Worm (Caenorhabditis elegans) whole organism, L4 larva: ENCODE measurements around the gene str-85.

Source experiments
- R02D3.7 ChIP-seq: fragments of 150-350 bp; sonication (generic microtip); optimal IDR thresholded peaks from 3 replicates; lab custom pipeline; 2014; ENCODE audit warnings: missing biosample characterization, missing genetic modification characterization
- Y48G9A.11 ChIP-seq: fragments of 200-800 bp; sonication (Bioruptor generic); IDR thresholded peaks from 2 replicates; pipeline ENCODE4 v1.3.6; 2022; ENCODE audit warnings: missing genetic modification reagents, missing genetic modification characterization, missing compliant biosample characterization
- ZK337.2 ChIP-seq: fragments of 200-800 bp; sonication (Bioruptor generic); IDR thresholded peaks from 2 replicates; pipeline ENCODE4 v1.3.6; 2022; ENCODE audit warnings: missing genetic modification reagents, missing genetic modification characterization, missing compliant biosample characterization
- ZK546.5 ChIP-seq, 2 experiments: sonication (generic microtip); optimal IDR thresholded peaks; 2 replicates each; lab custom pipeline; 2017; ENCODE audit warnings: missing biosample characterization in 2 of 2, missing genetic modification characterization in 2 of 2
- aha-1 ChIP-seq: fragments of 150-350 bp; peaks from one replicate; lab custom pipeline; 2014; ENCODE audit warnings: missing biosample characterization, missing genetic modification characterization
- aly-2 ChIP-seq: sonication (generic microtip); optimal IDR thresholded peaks from 2 replicates; lab custom pipeline; 2018; ENCODE audit warnings: missing biosample characterization, missing genetic modification characterization
- ceh-28 ChIP-seq: fragments of 150-350 bp; optimal IDR thresholded peaks from 2 replicates; lab custom pipeline; 2014; ENCODE audit warnings: missing biosample characterization, missing genetic modification reagents, missing genetic modification characterization
- ceh-82 ChIP-seq: sonication (generic microtip); optimal IDR thresholded peaks from 2 replicates; lab custom pipeline; 2017; ENCODE audit warnings: missing biosample characterization, missing genetic modification characterization
- daf-16 ChIP-seq, 3 experiments: sonication (generic microtip); optimal IDR thresholded peaks; 2 replicates each; lab custom pipeline; 2016 to 2017; ENCODE audit warnings: missing genetic modification characterization in 3 of 3, missing genetic modification reagents in 3 of 3, mild to moderate bottlenecking in 2 of 3, missing compliant biosample characterization in 2 of 3, missing biosample characterization in 1 of 3, moderate library complexity in 1 of 3
- daf-19 ChIP-seq: fragments of 200-800 bp; sonication (Bioruptor generic); conservative IDR thresholded peaks from 2 replicates; pipeline ENCODE4 v1.3.6; 2022; ENCODE audit warnings: missing genetic modification characterization, missing compliant biosample characterization
- dmd-6 ChIP-seq: fragments of 200-800 bp; sonication (Bioruptor generic); IDR thresholded peaks from 2 replicates; pipeline ENCODE4 v1.3.6; 2022; ENCODE audit warnings: missing genetic modification reagents, missing genetic modification characterization, missing compliant biosample characterization
- egl-27 ChIP-seq: sonication (generic microtip); optimal IDR thresholded peaks from 3 replicates; lab custom pipeline; 2017; ENCODE audit warnings: missing biosample characterization, missing genetic modification reagents, missing genetic modification characterization
- gei-8 ChIP-seq: fragments of 200-800 bp; sonication (Bioruptor generic); optimal IDR thresholded peaks from 2 replicates; lab custom pipeline; 2018; ENCODE audit warnings: mild to moderate bottlenecking, missing genetic modification characterization, missing compliant biosample characterization
- hlh-11 ChIP-seq: fragments of 200-800 bp; sonication (Bioruptor generic); optimal IDR thresholded peaks from 2 replicates; lab custom pipeline; 2018; ENCODE audit warnings: mild to moderate bottlenecking, missing genetic modification characterization, missing compliant biosample characterization
- hlh-30 ChIP-seq: sonication (generic microtip); optimal IDR thresholded peaks from 2 replicates; lab custom pipeline; 2017; ENCODE audit warnings: antibody characterized with exemption, mild to moderate bottlenecking, missing genetic modification characterization, missing compliant biosample characterization; ENCODE audit not compliant: insufficient read depth
- lin-1 ChIP-seq: fragments of 200-800 bp; sonication (Bioruptor generic); IDR thresholded peaks from 2 replicates; pipeline ENCODE4 v1.3.6; 2022; ENCODE audit warnings: missing genetic modification reagents, missing genetic modification characterization, missing compliant biosample characterization
- lin-15B ChIP-seq: fragments of 150-350 bp; sonication (generic microtip); optimal IDR thresholded peaks from 3 replicates; lab custom pipeline; 2014; ENCODE audit warnings: missing biosample characterization, missing genetic modification characterization
- lin-39 ChIP-seq: fragments of 150-350 bp; optimal IDR thresholded peaks from 2 replicates; lab custom pipeline; 2014; ENCODE audit warnings: missing biosample characterization, missing genetic modification reagents, missing genetic modification characterization
- lsy-2 ChIP-seq, 2 experiments: fragments of 150-350 bp in 1 of 2; sonication (generic microtip) in 1 of 2; optimal IDR thresholded peaks; 2 replicates each; lab custom pipeline; 2014 to 2017; ENCODE audit warnings: missing biosample characterization in 2 of 2, missing genetic modification characterization in 2 of 2
- mxl-2 ChIP-seq: fragments of 200-800 bp; sonication (Bioruptor generic); conservative IDR thresholded peaks from 2 replicates; pipeline ENCODE4 v1.3.6; 2022; ENCODE audit warnings: missing genetic modification reagents, missing genetic modification characterization, missing compliant biosample characterization
- mxl-3 ChIP-seq: fragments of 200-800 bp; sonication (Bioruptor generic); optimal IDR thresholded peaks from 2 replicates; lab custom pipeline; 2018; ENCODE audit warnings: mild to moderate bottlenecking, missing genetic modification characterization, missing compliant biosample characterization
- nhr-10 ChIP-seq: fragments of 150-350 bp; optimal IDR thresholded peaks from 2 replicates; lab custom pipeline; 2014; ENCODE audit warnings: missing biosample characterization, missing genetic modification characterization
- nhr-237 ChIP-seq: sonication (generic microtip); optimal IDR thresholded peaks from 2 replicates; lab custom pipeline; 2017; ENCODE audit warnings: missing biosample characterization, missing genetic modification characterization
- nhr-28 ChIP-seq: fragments of 150-350 bp; optimal IDR thresholded peaks from 2 replicates; lab custom pipeline; 2014; ENCODE audit warnings: missing biosample characterization, missing genetic modification characterization
- nhr-41 ChIP-seq: fragments of 200-800 bp; sonication (Bioruptor generic); IDR thresholded peaks from 2 replicates; pipeline ENCODE4 v1.3.6; 2022; ENCODE audit warnings: missing genetic modification reagents, missing genetic modification characterization, missing compliant biosample characterization
- nhr-42 ChIP-seq: fragments of 200-800 bp; sonication (Bioruptor generic); IDR thresholded peaks from 2 replicates; pipeline ENCODE4 v1.3.6; 2022; ENCODE audit warnings: missing genetic modification characterization, missing compliant biosample characterization
- nhr-48 ChIP-seq: sonication (generic microtip); optimal IDR thresholded peaks from 2 replicates; lab custom pipeline; 2016; ENCODE audit warnings: mild to moderate bottlenecking, missing genetic modification characterization, missing compliant biosample characterization
- rbr-2 ChIP-seq: sonication (generic microtip); optimal IDR thresholded peaks from 2 replicates; lab custom pipeline; 2016; ENCODE audit warnings: missing genotype, missing genetic modification characterization, missing compliant biosample characterization
- snpc-1.2 ChIP-seq: fragments of 200-800 bp; sonication (Bioruptor generic); IDR thresholded peaks from 2 replicates; pipeline ENCODE4 v1.3.6; 2022; ENCODE audit warnings: missing genetic modification reagents, missing genetic modification characterization, missing compliant biosample characterization
- unc-130 ChIP-seq: sonication (generic microtip); optimal IDR thresholded peaks from 2 replicates; lab custom pipeline; 2016; ENCODE audit warnings: missing genetic modification reagents, missing genetic modification characterization, missing compliant biosample characterization
- unc-62 ChIP-seq, 3 experiments: fragments of 150-350 bp in 1 of 3; sonication (generic microtip); optimal IDR thresholded peaks in 2 of 3; peaks in 1 of 3; 1 replicate in 1 of 3; 2 replicates in 2 of 3; lab custom pipeline; 2014 to 2017; ENCODE audit warnings: missing biosample characterization in 3 of 3, missing genetic modification characterization in 3 of 3, missing genetic modification reagents in 3 of 3, missing genotype in 1 of 3
- zfp-3 ChIP-seq: fragments of 200-800 bp; sonication (Bioruptor generic); conservative IDR thresholded peaks from 2 replicates; pipeline ENCODE4 v1.3.6; 2022; ENCODE audit warnings: missing genetic modification reagents, missing genetic modification characterization, missing compliant biosample characterization
- zip-2 ChIP-seq: fragments of 150-350 bp; optimal IDR thresholded peaks from 2 replicates; lab custom pipeline; 2014; ENCODE audit warnings: missing biosample characterization, missing genetic modification characterization
- ztf-11 ChIP-seq: fragments of 150-350 bp; optimal IDR thresholded peaks from 2 replicates; lab custom pipeline; 2014; ENCODE audit warnings: missing biosample characterization, missing genetic modification characterization

str-85 gene

DNA sequence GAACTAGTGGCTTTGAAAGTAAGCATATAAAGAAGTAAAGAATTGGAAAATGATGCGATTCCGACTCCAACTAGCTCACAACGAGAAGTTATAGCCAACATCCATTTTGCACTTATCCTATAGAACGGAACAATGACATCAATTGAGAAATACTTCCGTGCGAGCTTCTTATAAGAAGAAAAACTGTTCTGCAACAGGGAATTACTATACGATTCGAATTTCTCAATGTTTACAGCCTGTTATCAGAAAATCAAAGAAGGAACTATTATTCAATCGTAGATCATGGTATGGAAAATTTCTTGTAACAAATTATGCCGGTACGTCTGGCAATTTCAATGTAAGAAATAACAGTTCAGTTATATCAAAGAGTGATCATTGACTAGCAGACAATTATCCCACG is at the start of gene str-85:
TSS of gene str-85 (minus strand) at position 101 of the 400 bp plus-strand sequence.
- TF ChIP-seq nhr-42 (GFP tag; lab: Robert Waterston, UW) (no peak), nhr-28 (tag; lab: Kevin White, UChicago) (no peak), nhr-48 (tag; lab: Kevin White, UChicago) (no peak), lsy-2 (tag; optimal IDR thresholded peaks at IDR 0.05; lab: Kevin White, UChicago) (no peak), unc-130 (GFP tag; lab: Kevin White, UChicago) (no peak), R02D3.7 (tag; lab: Kevin White, UChicago) (no peak), lin-39 (no peak), dmd-6 (GFP tag; lab: Robert Waterston, UW) (no peak), aly-2 (tag; lab: Kevin White, UChicago) (no peak), lin-15B (tag; lab: Kevin White, UChicago) (no peak), lin-1 (GFP tag; lab: Robert Waterston, UW) (no peak), zfp-3 (GFP tag; lab: Robert Waterston, UW) (no peak), ztf-11 (tag; lab: Kevin White, UChicago) (no peak)
- TF ChIP-seq, all 104 proteins: peak for 0

- TF ChIP-seq unc-130 (GFP tag; lab: Kevin White, UChicago) (no peak), aha-1 (peak; percentile 37), daf-19 (GFP tag; lab: Robert Waterston, UW) (no peak), nhr-10 (tag; lab: Kevin White, UChicago) (no peak), nhr-237 (tag; lab: Kevin White, UChicago) (no peak), ceh-28 (no peak), nhr-48 (tag; lab: Kevin White, UChicago) (no peak), rbr-2 (tag; lab: Kevin White, UChicago) (no peak), mxl-2 (GFP tag; lab: Robert Waterston, UW) (no peak)
Measured at ce11 chrV:9033267-9033666, 47.6 kb upstream of the str-85 start, which contains the start of gene C25E10.4. TSS of gene C25E10.4 (plus strand) at chrV:9033567.

DNA sequence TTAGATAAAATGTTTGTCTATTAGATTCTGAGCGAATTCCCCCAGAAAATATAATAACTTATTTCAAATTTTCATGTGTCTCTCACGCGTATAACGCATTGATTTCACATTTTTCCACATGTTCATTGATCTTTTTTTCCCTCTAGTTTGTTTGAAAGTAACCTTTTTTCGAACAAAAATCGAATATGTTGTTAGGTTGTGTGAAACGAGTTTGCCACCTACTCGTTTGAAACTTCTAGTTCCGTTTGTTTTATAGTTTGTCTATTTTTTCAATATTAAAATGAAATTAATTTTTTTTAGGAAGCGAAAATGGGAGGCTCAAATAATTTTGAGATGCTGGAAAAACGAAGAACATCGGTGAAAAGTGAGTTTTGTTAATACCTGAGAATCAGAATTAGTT is 44.6 kb upstream of the str-85 start, which contains the start of gene C25E10.5:
TSS of gene C25E10.5 (plus strand) at position 301 of the 400 bp plus-strand sequence.
- TF ChIP-seq nhr-48 (tag; lab: Kevin White, UChicago) (no peak), daf-16 (GFP tag; optimal IDR thresholded peaks at IDR 0.05; lab: Kevin White, UChicago) (no peak), daf-16 (tag; optimal IDR thresholded peaks at IDR 0.05; lab: Kevin White, UChicago) (no peak), egl-27 (tag; lab: Kevin White, UChicago) (no peak), gei-8 (GFP tag; lab: Kevin White, UChicago) (no peak), nhr-41 (GFP tag; lab: Robert Waterston, UW) (no peak), hlh-11 (tag; lab: Kevin White, UChicago) (no peak), R02D3.7 (tag; lab: Kevin White, UChicago) (no peak), ceh-82 (tag; lab: Kevin White, UChicago) (no peak), mxl-3 (GFP tag; lab: Kevin White, UChicago) (no peak), ZK337.2 (GFP tag; lab: Robert Waterston, UW) (no peak), rbr-2 (tag; lab: Kevin White, UChicago) (no peak), Y48G9A.11 (GFP tag; lab: Robert Waterston, UW) (no peak), hlh-30 (tag; lab: Kevin White, UChicago) (no peak)

DNA sequence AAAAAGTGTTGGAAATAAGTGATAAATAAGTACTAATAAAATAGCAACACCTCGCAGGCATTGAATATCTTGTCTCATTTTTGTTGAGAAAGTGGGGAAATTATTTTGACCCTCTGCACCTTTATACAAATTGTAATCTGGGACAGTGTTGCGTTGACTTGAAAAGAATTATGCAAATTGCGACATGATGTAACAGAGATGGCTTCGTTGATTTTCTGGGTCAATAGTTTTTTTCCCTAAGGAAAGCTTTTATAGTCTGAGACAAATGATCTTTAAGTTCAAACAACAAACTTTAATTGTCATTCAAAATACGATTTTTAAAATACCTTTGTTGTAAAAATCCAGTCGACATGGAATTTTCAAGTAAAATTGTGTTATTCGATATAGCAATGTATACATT is 39.1 kb upstream of the str-85 start, which contains the start of gene bus-1:
TSS of gene bus-1 (minus strand) at position 101 of the 400 bp plus-strand sequence.
- TF ChIP-seq zip-2 (tag; lab: Kevin White, UChicago) (no peak), unc-62 (GFP tag; optimal IDR thresholded peaks at IDR 0.05 in 1 of 2; lab: Kevin White, UChicago) (peak in 1 of 2 experiments; percentile 58), unc-62 (tag; optimal IDR thresholded peaks at IDR 0.05; lab: Kevin White, UChicago) (no peak), egl-27 (tag; lab: Kevin White, UChicago) (no peak), ZK546.5 (tag; optimal IDR thresholded peaks at IDR 0.05; lab: Kevin White, UChicago) (no peak), snpc-1.2 (GFP tag; lab: Robert Waterston, UW) (no peak), ceh-28 (no peak), hlh-11 (tag; lab: Kevin White, UChicago) (no peak)
